Worm (Caenorhabditis elegans): ENCODE measurements around the gene acs-18.

ce11 chrIV:10345990-10346389 is 32.5 kb upstream of the acs-18 start:
- TF ChIP-seq aly-1 (tag; optimal IDR thresholded peaks at IDR 0.05), result no peak
- no peak for TF ChIP-seq sea-1 (GFP tag; conservative IDR thresholded peaks at IDR 0.05)
- TF ChIP-seq hnd-1 (tag; optimal IDR thresholded peaks at IDR 0.05), result no peak
- TF ChIP-seq ama-1 (optimal IDR thresholded peaks at IDR 0.05), result no peak
- TF ChIP-seq ets-7 (tag; optimal IDR thresholded peaks at IDR 0.05), result no peak
- no peak for TF ChIP-seq tra-4 (tag; optimal IDR thresholded peaks at IDR 0.05)
- no peak for TF ChIP-seq scrt-1 (GFP tag; IDR thresholded peaks at IDR 0.05)
- TF ChIP-seq pes-1 (GFP tag; IDR thresholded peaks at IDR 0.05), result no peak
- no peak for TF ChIP-seq hmbx-1 (tag; optimal IDR thresholded peaks at IDR 0.05)
- TF ChIP-seq flt-1 (GFP tag; IDR thresholded peaks at IDR 0.05), result no peak
- TF ChIP-seq ceh-36 (tag; optimal IDR thresholded peaks at IDR 0.05), result no peak
- TF ChIP-seq ceh-13 (GFP tag; optimal IDR thresholded peaks at IDR 0.05), result no peak

All from whole organism, early embryonic.